Fruit fly (Drosophila melanogaster) whole organism, prepupa: Measurements from ENCODE around the gene CG11378.

Experiments used
- CG11902 ChIP-seq: fragments of 200-800 bp; sonication (Bioruptor generic); optimal IDR thresholded peaks from 3 replicates; lab custom pipeline; 2016; ENCODE audit warnings: missing biosample characterization, missing genetic modification characterization
- CG7368 ChIP-seq: fragments of 200-800 bp; sonication (Bioruptor generic); optimal IDR thresholded peaks from 3 replicates; lab custom pipeline; 2016; ENCODE audit warnings: missing biosample characterization, missing genetic modification characterization
- Sox14 ChIP-seq: fragments of 200-800 bp; sonication (Bioruptor generic); optimal IDR thresholded peaks from 3 replicates; lab custom pipeline; 2016; ENCODE audit warnings: missing biosample characterization, missing genetic modification characterization
- Sox15 ChIP-seq: fragments of 200-800 bp; sonication (Bioruptor generic); optimal IDR thresholded peaks from 3 replicates; lab custom pipeline; 2016; ENCODE audit warnings: missing biosample characterization, missing genetic modification characterization
- achi ChIP-seq: fragments of 200-800 bp; sonication (Bioruptor generic); optimal IDR thresholded peaks from 3 replicates; lab custom pipeline; 2016; ENCODE audit warnings: missing biosample characterization, missing genetic modification characterization
- lz ChIP-seq: fragments of 200-800 bp; sonication (Bioruptor generic); optimal IDR thresholded peaks from 3 replicates; lab custom pipeline; 2016; ENCODE audit warnings: missing biosample characterization, missing genetic modification characterization
- salr ChIP-seq, 2 experiments: fragments of 200-800 bp; sonication (Bioruptor generic); optimal IDR thresholded peaks; 3 replicates each; lab custom pipeline; 2016 to 2018; ENCODE audit warnings: missing biosample characterization in 2 of 2, missing genetic modification characterization in 2 of 2, mild to moderate bottlenecking in 1 of 2
- ss ChIP-seq, 2 experiments: fragments of 200-800 bp; sonication (Bioruptor generic); optimal IDR thresholded peaks; 2 replicates in 1 of 2; 3 replicates in 1 of 2; lab custom pipeline; 2017 to 2018; ENCODE audit warnings: mild to moderate bottlenecking in 2 of 2, missing biosample characterization in 2 of 2, missing genetic modification characterization in 2 of 2, moderate library complexity in 1 of 2
- svp ChIP-seq: fragments of 200-800 bp; sonication (Bioruptor generic); peaks from one replicate; lab custom pipeline; 2016; ENCODE audit warnings: missing biosample characterization, missing genetic modification characterization

DNA sequence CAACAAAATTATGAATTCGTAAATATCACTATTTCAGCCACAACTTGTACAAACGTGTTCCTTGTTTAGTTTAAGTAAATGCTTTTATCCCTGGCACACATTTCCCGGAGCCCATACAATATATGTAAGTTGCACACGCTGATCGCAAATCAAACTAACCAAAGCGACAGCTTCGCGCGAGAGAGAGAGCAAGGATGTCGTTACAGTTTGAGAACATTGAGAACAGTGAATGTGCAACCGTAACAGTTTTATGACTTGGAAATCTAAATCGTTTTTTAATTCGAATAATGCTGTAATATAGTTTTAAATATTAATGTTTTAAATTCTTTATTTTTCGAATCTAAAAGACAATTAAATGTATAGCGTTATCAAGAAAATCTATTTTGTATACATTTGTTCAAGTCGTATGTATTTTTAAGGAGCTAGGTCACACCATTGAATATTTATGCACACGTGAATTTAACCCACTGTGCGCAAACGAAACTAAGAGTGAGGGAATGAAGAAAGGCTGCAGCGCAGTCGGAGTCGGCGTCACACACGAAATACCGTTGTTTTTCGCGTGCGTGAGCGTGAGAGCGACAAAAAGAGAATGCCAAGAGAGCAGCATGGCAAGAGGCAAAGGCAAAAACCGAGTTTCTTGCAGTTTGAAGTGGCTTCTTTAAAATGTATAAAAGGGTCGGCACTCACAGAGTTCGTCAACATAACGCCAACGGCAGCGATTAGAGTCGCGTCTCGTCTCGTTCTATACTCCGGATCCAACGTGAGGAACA lies 38.8 kb downstream of the CG11378 start, which contains the start of gene CG11382:
- TF ChIP-seq lz (GFP tag; lab: Kevin White, UChicago) (no peak), Sox14 (GFP tag; lab: Kevin White, UChicago) (peak; percentile 12), ss (GFP tag; optimal IDR thresholded peaks at IDR 0.05; lab: Kevin White, UChicago) (no peak), achi (GFP tag; lab: Kevin White, UChicago) (no peak), CG7368 (GFP tag; lab: Kevin White, UChicago) (no peak), CG11902 (GFP tag; lab: Kevin White, UChicago) (no peak), svp (peak; percentile 52), salr (GFP tag; optimal IDR thresholded peaks at IDR 0.05; lab: Kevin White, UChicago) (no peak), Sox15 (GFP tag; lab: Kevin White, UChicago) (no peak)
